Worm (Caenorhabditis elegans) whole organism, midembryonic: ENCODE measurements around the gene hyl-1.

Experiments
- T22C8.4 ChIP-seq: fragments of 200-800 bp; sonication (Bioruptor generic); IDR thresholded peaks from 2 replicates; pipeline ENCODE4 v1.3.6; 2022; ENCODE audit warnings: missing genetic modification characterization, missing compliant biosample characterization
- flt-1 ChIP-seq: fragments of 200-800 bp; sonication (Bioruptor generic); IDR thresholded peaks from 2 replicates; pipeline ENCODE4 v1.3.6; 2022; ENCODE audit warnings: missing genetic modification characterization, missing compliant biosample characterization
- klf-2 ChIP-seq: fragments of 200-800 bp; sonication (Bioruptor generic); conservative IDR thresholded peaks from 2 replicates; pipeline ENCODE4 v1.3.6; 2022; ENCODE audit warnings: missing genetic modification reagents, missing genetic modification characterization, missing compliant biosample characterization
- med-1 ChIP-seq: sonication (generic microtip); optimal IDR thresholded peaks from 2 replicates; lab custom pipeline; 2017; ENCODE audit warnings: missing genetic modification characterization, mild to moderate bottlenecking, missing compliant biosample characterization, antibody characterized with exemption, missing genetic modification reagents; ENCODE audit not compliant: insufficient read depth
- ztf-23 ChIP-seq: fragments of 200-800 bp; sonication (Bioruptor generic); IDR thresholded peaks from 2 replicates; pipeline ENCODE4 v1.3.6; 2022; ENCODE audit warnings: missing genetic modification reagents, missing genetic modification characterization, missing compliant biosample characterization
- ztf-29 ChIP-seq: fragments of 200-800 bp; sonication (Bioruptor generic); IDR thresholded peaks from 2 replicates; pipeline ENCODE4 v1.3.6; 2022; ENCODE audit warnings: missing genetic modification reagents, missing genetic modification characterization, missing compliant biosample characterization

- TF ChIP-seq ztf-29 (GFP tag; lab: Robert Waterston, UW) (no peak), ztf-23 (no peak), T22C8.4 (no peak), flt-1 (no peak), klf-2 (no peak), med-1 (GFP tag; lab: Kevin White, UChicago) (no peak)
Measured at ce11 chrIV:8532796-8533195, 6.1 kb upstream of the hyl-1 start.
